Fruit fly (Drosophila melanogaster): Measurements from ENCODE around the gene CG12713.

Gene CG12713

DNA sequence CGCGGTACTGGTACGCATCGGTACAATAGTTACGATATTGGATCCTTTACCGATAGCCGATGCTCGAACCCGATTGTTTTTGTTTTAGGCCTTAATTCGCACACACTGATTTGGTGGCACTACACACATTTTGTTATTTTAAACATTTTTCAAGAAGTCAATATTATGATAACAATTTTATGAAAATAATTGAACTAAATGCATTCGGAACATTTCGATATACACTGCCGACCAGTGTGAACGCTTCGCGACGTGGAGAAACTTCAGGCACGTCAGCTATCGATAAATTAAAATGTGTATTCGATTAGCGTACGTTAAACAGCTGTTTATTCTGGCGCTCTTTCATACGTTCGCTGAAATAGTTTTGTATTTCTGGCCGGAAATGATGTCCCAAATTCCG, at the start of gene CG12713:
TSS of gene CG12713 (plus strand) at position 319 of the 400 bp plus-strand sequence.
- TF ChIP-seq psq (optimal IDR thresholded peaks at IDR 0.05) (no peak), ttk (optimal IDR thresholded peaks at IDR 0.05) (no peak), Myc (optimal IDR thresholded peaks at IDR 0.05) (no peak), insv (optimal IDR thresholded peaks at IDR 0.05) (no peak), h (optimal IDR thresholded peaks at IDR 0.05) (no peak), Sin3A (optimal IDR thresholded peaks at IDR 0.05) (no peak)

dm6 chr3L:15785368-15785767, 46.9 kb upstream of the CG12713 start:
- TF ChIP-seq psq (optimal IDR thresholded peaks at IDR 0.05) = no peak
- no peak for TF ChIP-seq ttk (optimal IDR thresholded peaks at IDR 0.05)
- TF ChIP-seq Sin3A (optimal IDR thresholded peaks at IDR 0.05) = no peak
- TF ChIP-seq h (optimal IDR thresholded peaks at IDR 0.05) = no peak
- no peak for TF ChIP-seq insv (optimal IDR thresholded peaks at IDR 0.05)
- no peak for TF ChIP-seq Myc (optimal IDR thresholded peaks at IDR 0.05)

DNA sequence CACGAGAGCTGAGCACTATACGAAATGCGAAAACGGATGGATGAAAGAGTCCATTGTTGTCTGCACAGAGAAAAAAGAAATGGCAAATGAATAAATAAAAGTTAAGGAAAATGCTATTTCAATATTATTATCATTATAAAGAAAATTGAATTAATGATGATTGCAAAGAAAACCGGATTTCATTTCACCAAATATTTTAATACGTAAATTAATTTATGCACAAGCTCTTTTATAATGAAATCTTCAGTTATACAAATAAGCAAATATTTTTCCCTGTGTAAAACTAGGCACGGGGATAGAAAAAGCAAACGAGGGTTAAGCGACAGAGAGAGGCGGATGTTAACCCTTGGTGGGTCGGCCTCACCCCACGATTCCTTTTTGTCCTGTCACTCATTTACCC, 44.9 kb upstream of the CG12713 start:
- TF ChIP-seq insv (optimal IDR thresholded peaks at IDR 0.05) (no peak), ttk (optimal IDR thresholded peaks at IDR 0.05) (no peak), h (optimal IDR thresholded peaks at IDR 0.05) (no peak), psq (optimal IDR thresholded peaks at IDR 0.05) (no peak), Myc (optimal IDR thresholded peaks at IDR 0.05) (no peak), Sin3A (optimal IDR thresholded peaks at IDR 0.05) (no peak)

DNA sequence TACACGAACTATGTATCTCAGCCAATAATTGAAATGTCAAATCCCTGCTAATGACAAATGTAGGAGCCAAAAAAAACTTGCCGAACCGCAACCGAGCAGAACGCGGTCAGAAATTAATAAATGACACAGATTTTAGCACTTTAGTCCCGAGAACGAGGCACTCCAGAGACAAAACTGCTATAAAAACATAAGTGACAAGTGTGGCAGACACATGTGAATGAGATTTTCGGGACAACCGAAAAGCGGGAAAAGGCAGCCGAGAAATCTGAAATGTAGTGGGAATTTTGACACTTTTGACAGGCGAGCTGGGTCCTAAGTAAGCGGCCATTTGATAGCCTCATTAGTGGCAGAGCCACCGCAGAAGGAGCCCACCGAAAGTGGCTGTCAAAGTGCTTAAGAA, 41.2 kb upstream of the CG12713 start:
- TF ChIP-seq Myc (optimal IDR thresholded peaks at IDR 0.05) = no peak
- TF ChIP-seq ttk (optimal IDR thresholded peaks at IDR 0.05) = no peak
- no peak for TF ChIP-seq insv (optimal IDR thresholded peaks at IDR 0.05)
- TF ChIP-seq h (optimal IDR thresholded peaks at IDR 0.05) = no peak
- TF ChIP-seq Sin3A (optimal IDR thresholded peaks at IDR 0.05) = no peak
- TF ChIP-seq psq (optimal IDR thresholded peaks at IDR 0.05) = no peak

DNA sequence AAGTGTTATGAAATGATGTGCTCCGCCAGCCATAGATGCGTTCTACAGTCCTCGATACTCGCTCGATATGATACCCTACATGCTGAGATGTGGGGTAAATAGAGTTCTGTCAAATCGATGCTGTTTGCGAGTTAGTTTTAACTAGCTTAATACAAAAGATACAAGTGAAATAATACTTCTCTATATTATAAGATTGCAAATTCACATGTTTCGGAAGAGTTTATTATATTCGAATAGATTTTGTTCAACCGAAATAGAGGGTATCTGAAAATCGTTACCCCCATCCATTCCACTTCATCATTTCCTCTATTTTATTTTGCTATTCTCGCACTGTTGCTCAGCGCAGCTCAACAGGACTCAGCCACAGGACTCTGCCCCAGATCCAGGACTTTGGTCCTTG, 38.0 kb upstream of the CG12713 start:
- TF ChIP-seq ttk (optimal IDR thresholded peaks at IDR 0.05) (no peak), Myc (optimal IDR thresholded peaks at IDR 0.05) (no peak), insv (optimal IDR thresholded peaks at IDR 0.05) (no peak), psq (optimal IDR thresholded peaks at IDR 0.05) (no peak)

dm6 chr3L:15802117-15802516, 30.1 kb upstream of the CG12713 start:
- no peak for TF ChIP-seq ttk (optimal IDR thresholded peaks at IDR 0.05)
- no peak for TF ChIP-seq Sin3A (optimal IDR thresholded peaks at IDR 0.05)
- no peak for TF ChIP-seq psq (optimal IDR thresholded peaks at IDR 0.05)
- TF ChIP-seq insv (optimal IDR thresholded peaks at IDR 0.05) = no peak
- no peak for TF ChIP-seq Myc (optimal IDR thresholded peaks at IDR 0.05)
- no peak for TF ChIP-seq h (optimal IDR thresholded peaks at IDR 0.05)

DNA sequence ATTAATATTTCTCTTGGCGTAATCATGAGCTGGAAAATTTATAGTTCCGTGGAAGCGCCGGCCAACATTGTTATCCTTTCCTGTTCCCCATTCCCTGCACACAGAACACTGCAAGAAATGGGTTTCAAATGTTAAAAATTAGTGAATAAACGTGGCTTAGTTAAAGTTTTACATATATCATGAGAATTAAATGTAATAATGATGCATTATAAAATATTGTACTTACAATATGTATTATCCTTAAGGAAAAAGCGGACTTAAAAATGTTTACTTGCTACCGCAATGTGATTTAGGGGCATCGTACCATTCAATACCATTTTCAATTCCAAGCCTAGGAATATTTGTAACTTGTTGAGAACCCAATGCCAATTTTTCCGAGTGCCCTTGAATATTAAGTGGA, 29.6 kb upstream of the CG12713 start:
- no peak for TF ChIP-seq ttk (optimal IDR thresholded peaks at IDR 0.05)
- TF ChIP-seq h (optimal IDR thresholded peaks at IDR 0.05) = no peak
- no peak for TF ChIP-seq Myc (optimal IDR thresholded peaks at IDR 0.05)
- no peak for TF ChIP-seq psq (optimal IDR thresholded peaks at IDR 0.05)
- no peak for TF ChIP-seq insv (optimal IDR thresholded peaks at IDR 0.05)
- no peak for TF ChIP-seq Sin3A (optimal IDR thresholded peaks at IDR 0.05)

DNA sequence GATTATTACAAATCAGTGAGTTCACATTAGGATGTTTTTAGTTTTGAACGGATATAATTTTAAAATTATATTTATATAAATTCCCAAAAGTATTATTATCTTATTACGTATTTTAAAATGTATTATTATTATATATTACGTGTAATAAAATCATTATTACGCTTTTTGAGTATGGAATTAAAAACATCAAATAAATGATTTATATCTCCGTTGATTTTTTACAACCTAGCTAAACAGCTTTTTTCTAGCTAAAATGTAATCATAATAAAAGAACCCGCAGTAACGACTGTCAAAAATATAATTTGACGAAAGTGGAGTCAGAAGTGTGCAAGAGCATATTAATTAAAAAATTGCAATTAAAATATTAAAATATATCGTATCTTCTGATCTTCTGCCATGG, 24.2 kb upstream of the CG12713 start, which contains the start of gene CG6244:
TSS of gene CG6244 (plus strand) at position 301 of the 400 bp plus-strand sequence.
- TF ChIP-seq Sin3A (optimal IDR thresholded peaks at IDR 0.05) = no peak
- TF ChIP-seq Myc (optimal IDR thresholded peaks at IDR 0.05) = no peak
- TF ChIP-seq ttk (optimal IDR thresholded peaks at IDR 0.05) = no peak
- no peak for TF ChIP-seq insv (optimal IDR thresholded peaks at IDR 0.05)
- no peak for TF ChIP-seq h (optimal IDR thresholded peaks at IDR 0.05)
- no peak for TF ChIP-seq psq (optimal IDR thresholded peaks at IDR 0.05)

DNA sequence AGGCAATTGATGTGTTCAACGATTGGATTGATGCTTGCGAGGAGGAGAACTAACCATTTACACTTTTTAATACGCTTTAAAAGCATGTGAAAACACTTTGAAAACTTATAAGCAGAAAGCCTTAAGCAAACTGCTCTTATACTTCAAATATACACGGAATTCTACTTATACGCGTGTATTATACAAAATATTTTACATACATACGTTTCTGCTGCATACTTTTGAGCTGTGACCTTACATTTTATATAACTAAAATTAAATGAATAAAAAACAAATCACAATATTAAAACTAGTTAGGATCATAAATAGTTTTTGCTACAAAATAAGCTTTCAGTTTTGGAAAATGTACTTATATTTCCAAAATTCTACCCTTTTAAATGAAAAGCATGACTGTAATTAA, 23.6 kb upstream of the CG12713 start:
- no peak for TF ChIP-seq h (optimal IDR thresholded peaks at IDR 0.05)
- no peak for TF ChIP-seq psq (optimal IDR thresholded peaks at IDR 0.05)
- no peak for TF ChIP-seq insv (optimal IDR thresholded peaks at IDR 0.05)
- no peak for TF ChIP-seq Sin3A (optimal IDR thresholded peaks at IDR 0.05)
- no peak for TF ChIP-seq ttk (optimal IDR thresholded peaks at IDR 0.05)
- TF ChIP-seq Myc (optimal IDR thresholded peaks at IDR 0.05) = no peak

DNA sequence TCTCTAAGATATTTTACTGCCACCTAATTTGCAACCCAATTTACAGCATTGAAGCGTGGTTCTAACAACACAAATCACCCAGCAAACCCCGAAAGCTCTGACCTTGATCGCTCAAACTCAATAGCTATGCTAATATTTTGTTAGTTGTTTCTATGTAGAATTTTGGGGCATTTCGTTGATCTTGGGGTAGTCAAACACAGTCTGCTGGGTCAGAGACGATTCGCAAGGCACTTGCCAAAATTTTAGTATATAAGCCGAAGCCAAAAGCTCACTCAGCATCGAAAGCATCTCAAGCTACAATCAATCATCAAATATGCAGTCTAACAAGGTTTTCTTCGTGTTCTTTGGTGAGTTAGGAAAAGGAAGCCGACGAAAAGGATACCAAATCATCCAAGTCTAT, 23.1 kb upstream of the CG12713 start, which contains the start of gene CG13445:
TSS of gene CG13445 (plus strand) at position 301 of the 400 bp plus-strand sequence.
- TF ChIP-seq Myc (optimal IDR thresholded peaks at IDR 0.05) = no peak

dm6 chr3L:15809768-15810167, 22.5 kb upstream of the CG12713 start:
- TF ChIP-seq ttk (optimal IDR thresholded peaks at IDR 0.05) = no peak
- no peak for TF ChIP-seq insv (optimal IDR thresholded peaks at IDR 0.05)

DNA sequence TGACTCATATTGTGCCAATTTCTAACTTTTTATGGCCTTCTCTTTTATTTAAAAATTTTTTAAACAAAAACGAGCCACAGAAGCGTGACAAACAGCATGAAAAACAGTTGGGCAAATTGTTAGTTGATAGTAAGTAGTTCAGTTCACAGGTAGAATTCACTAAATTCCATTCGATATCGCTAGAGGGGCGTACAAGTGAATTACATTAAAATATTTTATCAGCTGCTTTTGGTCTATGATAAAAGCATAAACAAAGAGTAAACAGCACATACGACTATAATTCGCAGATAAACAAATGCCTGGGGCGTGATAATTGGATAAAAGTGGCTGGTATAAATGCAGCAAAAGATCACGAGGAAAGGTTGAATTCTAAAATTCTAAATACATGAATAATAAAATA, 18.3 kb upstream of the CG12713 start:
- TF ChIP-seq ttk (optimal IDR thresholded peaks at IDR 0.05) (no peak), h (optimal IDR thresholded peaks at IDR 0.05) (no peak), psq (optimal IDR thresholded peaks at IDR 0.05) (no peak), Sin3A (optimal IDR thresholded peaks at IDR 0.05) (no peak), Myc (optimal IDR thresholded peaks at IDR 0.05) (no peak), insv (optimal IDR thresholded peaks at IDR 0.05) (no peak)

DNA sequence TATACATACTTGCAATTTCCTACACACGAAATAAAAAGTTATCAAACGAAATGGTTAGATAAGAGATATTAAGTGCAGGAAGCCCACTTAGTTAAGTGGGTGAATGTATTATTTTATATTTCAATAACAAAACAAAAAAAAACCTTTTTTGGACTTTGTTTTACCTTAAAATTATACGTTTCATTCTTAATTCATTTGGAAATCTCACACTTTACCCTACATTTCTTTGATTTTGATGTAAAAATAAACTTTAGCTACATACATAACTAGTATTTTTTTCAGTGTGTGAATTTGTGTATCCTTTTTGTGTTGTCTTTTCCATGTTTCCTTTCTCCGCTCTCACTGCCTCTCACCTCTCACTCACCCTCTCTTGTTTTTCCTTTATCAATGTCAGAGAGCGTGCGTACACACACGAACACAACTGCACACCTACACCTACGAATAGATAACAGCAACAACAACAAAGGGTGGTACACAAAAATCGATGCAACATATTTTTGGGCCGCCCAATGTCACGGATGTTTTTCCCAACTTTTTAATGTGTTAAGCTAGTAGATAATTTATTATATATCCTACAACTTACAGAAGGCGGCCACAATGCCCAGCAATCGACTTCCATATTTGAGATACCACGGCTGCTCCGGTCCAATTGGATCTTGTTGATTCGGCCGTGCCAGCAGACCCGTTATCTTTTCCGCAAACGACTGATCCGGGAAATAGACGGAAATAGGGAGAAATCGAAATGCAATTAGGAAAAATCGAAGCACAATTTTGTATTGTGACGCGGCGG, 16.7 kb upstream of the CG12713 start:
- TF ChIP-seq Myc (optimal IDR thresholded peaks at IDR 0.05) (no peak), h (optimal IDR thresholded peaks at IDR 0.05) (no peak), ttk (optimal IDR thresholded peaks at IDR 0.05) (no peak), Sin3A (optimal IDR thresholded peaks at IDR 0.05) (no peak), psq (optimal IDR thresholded peaks at IDR 0.05) (no peak)
